Fruit fly (Drosophila melanogaster): ENCODE data around the gene CG2217.

Gene CG2217

dm6 chr3R:30385531-30385930 lies 37.2 kb downstream of the CG2217 start:
- TF ChIP-seq H2.0 (GFP tag; IDR thresholded peaks at IDR 0.05) (no peak), CG11085 (GFP tag; IDR thresholded peaks at IDR 0.05) (no peak), Rfx (GFP tag; IDR thresholded peaks at IDR 0.05) (no peak), Ets97D (GFP tag; optimal IDR thresholded peaks at IDR 0.05) (no peak), sug (tag; optimal IDR thresholded peaks at IDR 0.05) (peak; percentile 30), gcm (GFP tag; optimal IDR thresholded peaks at IDR 0.05) (no peak), p53 (GFP tag; optimal IDR thresholded peaks at IDR 0.05) (no peak), MTF-1 (GFP tag; optimal IDR thresholded peaks at IDR 0.05; ENCODE audit: borderline replicate concordance) (peak; percentile 7), CG10147 (GFP tag; optimal IDR thresholded peaks at IDR 0.05) (no peak), Pdp1 (GFP tag; optimal IDR thresholded peaks at IDR 0.05) (peak in 1 of 2 experiments; percentile 83)

dm6 chr3R:30383181-30383580 lies 39.6 kb downstream of the CG2217 start:
- TF ChIP-seq prd (optimal IDR thresholded peaks at IDR 0.05) (no peak), prd (GFP tag; IDR thresholded peaks at IDR 0.05) (peak; percentile 17; the same call in 1 of the 3 replicates), CG33557 (GFP tag; optimal IDR thresholded peaks at IDR 0.05) (no peak), cad (GFP tag; optimal IDR thresholded peaks at IDR 0.05) (peak; percentile 87), CG6254 (GFP tag; optimal IDR thresholded peaks at IDR 0.05) (no peak), ERR (GFP tag; optimal IDR thresholded peaks at IDR 0.05) (no peak), CG11093 (GFP tag; IDR thresholded peaks at IDR 0.05) (no peak), ind (GFP tag; optimal IDR thresholded peaks at IDR 0.05) (no peak), CG11695 (GFP tag; IDR thresholded peaks at IDR 0.05) (no peak), pho (GFP tag; optimal IDR thresholded peaks at IDR 0.05) (no peak), hth (optimal IDR thresholded peaks at IDR 0.05) (peak; percentile 71)
